Worm (Caenorhabditis elegans) whole organism, L1 larva: Measurements from ENCODE around the gene C25F6.1.
A peak's percentile ranks its signal among the peaks of the same experiment; 100 is the strongest.

Experiments used
- C04F5.9 ChIP-seq: sonication (generic microtip); optimal IDR thresholded peaks from 2 replicates; lab custom pipeline; 2016; ENCODE audit warnings: missing genetic modification characterization, missing compliant biosample characterization
- C16A3.4 ChIP-seq: fragments of 150-350 bp; optimal IDR thresholded peaks from 2 replicates; lab custom pipeline; 2014; ENCODE audit warnings: missing biosample characterization, missing genetic modification characterization
- C34B4.2 ChIP-seq: sonication (generic microtip); optimal IDR thresholded peaks from 2 replicates; lab custom pipeline; 2017; ENCODE audit warnings: mild to moderate bottlenecking, missing genetic modification characterization, missing compliant biosample characterization
- F16B12.6 ChIP-seq: fragments of 150-350 bp; optimal IDR thresholded peaks from 2 replicates; lab custom pipeline; 2014; ENCODE audit warnings: missing biosample characterization, missing genetic modification characterization
- aha-1 ChIP-seq: fragments of 150-350 bp; optimal IDR thresholded peaks from 2 replicates; lab custom pipeline; 2014; ENCODE audit warnings: missing biosample characterization, missing genetic modification characterization
- ama-1 ChIP-seq: fragments of 150-350 bp; optimal IDR thresholded peaks from 2 replicates; lab custom pipeline; 2014
- blmp-1 ChIP-seq: fragments of 150-350 bp; optimal IDR thresholded peaks from 2 replicates; lab custom pipeline; 2014; ENCODE audit warnings: missing biosample characterization, missing genetic modification characterization
- ceh-63 ChIP-seq: fragments of 200-800 bp; sonication (Bioruptor generic); optimal IDR thresholded peaks from 2 replicates; lab custom pipeline; 2018; ENCODE audit warnings: mild to moderate bottlenecking, missing genetic modification characterization, missing compliant biosample characterization
- dsc-1 ChIP-seq: sonication (generic microtip); optimal IDR thresholded peaks from 2 replicates; lab custom pipeline; 2016; ENCODE audit warnings: mild to moderate bottlenecking, missing genetic modification characterization, missing compliant biosample characterization
- efl-1 ChIP-seq, 4 experiments: fragments of 150-350 bp; optimal IDR thresholded peaks in 3 of 4; peaks in 1 of 4; 1 replicate in 1 of 4; 2 replicates in 3 of 4; lab custom pipeline; 2014; ENCODE audit warnings: missing biosample characterization in 2 of 4, missing genetic modification characterization in 2 of 4, missing genetic modification reagents in 2 of 4
- egl-13 ChIP-seq: sonication (generic microtip); optimal IDR thresholded peaks from 2 replicates; lab custom pipeline; 2016; ENCODE audit warnings: missing genotype, missing genetic modification reagents, missing genetic modification characterization, missing compliant biosample characterization
- elt-3 ChIP-seq, 6 experiments: fragments of 150-350 bp in 1 of 6; sonication (generic microtip); optimal IDR thresholded peaks; 2 replicates each; lab custom pipeline; 2017 to 2018; ENCODE audit warnings: missing biosample characterization in 6 of 6, missing genetic modification characterization in 6 of 6, inconsistent platforms in 1 of 6
- fkh-10 ChIP-seq: sonication (generic microtip); optimal IDR thresholded peaks from 2 replicates; lab custom pipeline; 2017; ENCODE audit warnings: missing biosample characterization, missing genetic modification reagents, missing genetic modification characterization
- fkh-8 ChIP-seq: sonication (generic microtip); optimal IDR thresholded peaks from 2 replicates; lab custom pipeline; 2016; ENCODE audit warnings: mild to moderate bottlenecking, missing genetic modification characterization, missing compliant biosample characterization
- fos-1 ChIP-seq: fragments of 150-350 bp; optimal IDR thresholded peaks from 2 replicates; lab custom pipeline; 2014; ENCODE audit warnings: missing biosample characterization, missing genetic modification characterization
- hpl-2 ChIP-seq: fragments of 150-350 bp; optimal IDR thresholded peaks from 2 replicates; lab custom pipeline; 2014; ENCODE audit warnings: missing biosample characterization, missing genetic modification reagents, missing genetic modification characterization
- irx-1 ChIP-seq: sonication (generic microtip); optimal IDR thresholded peaks from 2 replicates; lab custom pipeline; 2016; ENCODE audit warnings: missing genetic modification characterization, missing compliant biosample characterization
- isw-1 ChIP-seq: fragments of 200-800 bp; sonication (Bioruptor generic); IDR thresholded peaks from 2 replicates; pipeline ENCODE4 v1.3.6; 2022; ENCODE audit warnings: missing genetic modification characterization, missing compliant biosample characterization
- lin-15B ChIP-seq: fragments of 150-350 bp; sonication (generic microtip); optimal IDR thresholded peaks from 3 replicates; lab custom pipeline; 2014; ENCODE audit warnings: missing biosample characterization, missing genetic modification characterization
- lin-35 ChIP-seq, 2 experiments: fragments of 150-350 bp; optimal IDR thresholded peaks; 2 replicates each; lab custom pipeline; 2014; ENCODE audit warnings: missing biosample characterization in 2 of 2, missing genetic modification characterization in 2 of 2, missing genetic modification reagents in 2 of 2
- lir-3 ChIP-seq: sonication (generic microtip); optimal IDR thresholded peaks from 2 replicates; lab custom pipeline; 2016; ENCODE audit warnings: mild to moderate bottlenecking, missing genetic modification characterization, moderate library complexity, missing compliant biosample characterization; ENCODE audit not compliant: poor library complexity
- lsy-2 ChIP-seq, 2 experiments: fragments of 150-350 bp; optimal IDR thresholded peaks; 2 replicates each; lab custom pipeline; 2014; ENCODE audit warnings: missing biosample characterization in 2 of 2, missing genetic modification characterization in 2 of 2
- mdl-1 ChIP-seq, 2 experiments: fragments of 150-350 bp; optimal IDR thresholded peaks; 2 replicates each; lab custom pipeline; 2014 to 2017; ENCODE audit warnings: missing biosample characterization in 2 of 2, missing genetic modification characterization in 2 of 2, inconsistent platforms in 1 of 2
- mef-2 ChIP-seq: fragments of 150-350 bp; optimal IDR thresholded peaks from 2 replicates; lab custom pipeline; 2014; ENCODE audit warnings: missing biosample characterization, missing genetic modification characterization
- mep-1 ChIP-seq: fragments of 150-350 bp; optimal IDR thresholded peaks from 2 replicates; lab custom pipeline; 2014; ENCODE audit warnings: missing biosample characterization, missing genetic modification characterization
- nhr-12 ChIP-seq: sonication (generic microtip); optimal IDR thresholded peaks from 2 replicates; lab custom pipeline; 2017; ENCODE audit warnings: missing biosample characterization, missing genetic modification characterization
- nhr-19 ChIP-seq: fragments of 200-800 bp; sonication (Bioruptor generic); conservative IDR thresholded peaks from 2 replicates; pipeline ENCODE4 v1.3.6; 2022; ENCODE audit warnings: missing genetic modification characterization, missing compliant biosample characterization
- nhr-20 ChIP-seq: sonication (generic microtip); optimal IDR thresholded peaks from 2 replicates; lab custom pipeline; 2016; ENCODE audit warnings: mild to moderate bottlenecking, missing genetic modification characterization, missing compliant biosample characterization
- nhr-237 ChIP-seq: fragments of 150-350 bp; optimal IDR thresholded peaks from 2 replicates; lab custom pipeline; 2014; ENCODE audit warnings: missing biosample characterization, missing genetic modification characterization
- nhr-28 ChIP-seq: fragments of 150-350 bp; optimal IDR thresholded peaks from 2 replicates; lab custom pipeline; 2014; ENCODE audit warnings: missing biosample characterization, missing genetic modification characterization
- nhr-71 ChIP-seq: sonication (generic microtip); optimal IDR thresholded peaks from 2 replicates; lab custom pipeline; 2016; ENCODE audit warnings: mild to moderate bottlenecking, missing genetic modification characterization, moderate library complexity, missing compliant biosample characterization
- nhr-77 ChIP-seq: fragments of 150-350 bp; optimal IDR thresholded peaks from 2 replicates; lab custom pipeline; 2014; ENCODE audit warnings: missing biosample characterization, missing genetic modification characterization
- nhr-84 ChIP-seq: sonication (generic microtip); optimal IDR thresholded peaks from 2 replicates; lab custom pipeline; 2017; ENCODE audit warnings: missing biosample characterization, missing genetic modification characterization
- nhr-90 ChIP-seq: sonication (generic microtip); optimal IDR thresholded peaks from 2 replicates; lab custom pipeline; 2016; ENCODE audit warnings: mild to moderate bottlenecking, missing genetic modification characterization, missing compliant biosample characterization; ENCODE audit not compliant: poor library complexity
- pax-3 ChIP-seq: fragments of 200-800 bp; sonication (Bioruptor generic); optimal IDR thresholded peaks from 2 replicates; lab custom pipeline; 2018; ENCODE audit warnings: mild to moderate bottlenecking, missing genetic modification characterization, moderate library complexity, missing compliant biosample characterization
- pqm-1 ChIP-seq: sonication (generic microtip); optimal IDR thresholded peaks from 3 replicates; lab custom pipeline; 2017; ENCODE audit warnings: missing biosample characterization, missing genetic modification characterization
- snu-23 ChIP-seq: sonication (generic microtip); optimal IDR thresholded peaks from 2 replicates; lab custom pipeline; 2016; ENCODE audit warnings: missing genetic modification characterization, missing compliant biosample characterization
- swsn-7 ChIP-seq: sonication (generic microtip); optimal IDR thresholded peaks from 2 replicates; lab custom pipeline; 2016; ENCODE audit warnings: missing genetic modification characterization, missing compliant biosample characterization
- unc-130 ChIP-seq: fragments of 150-350 bp; optimal IDR thresholded peaks from 2 replicates; lab custom pipeline; 2017; ENCODE audit warnings: missing biosample characterization, missing genetic modification characterization, inconsistent platforms
- unc-30 ChIP-seq: sonication (generic microtip); optimal IDR thresholded peaks from 2 replicates; lab custom pipeline; 2017; ENCODE audit warnings: missing biosample characterization, missing genetic modification characterization
- xbp-1 ChIP-seq: sonication (generic microtip); optimal IDR thresholded peaks from 2 replicates; lab custom pipeline; 2016; ENCODE audit warnings: missing genetic modification characterization, missing compliant biosample characterization

C25F6.1 gene

ce11 chrX:5485284-5485927 is 881 bp upstream of the C25F6.1 start (continued):
- TF ChIP-seq irx-1 (tag; lab: Kevin White, UChicago) (peak; percentile 15), lsy-2 (tag; optimal IDR thresholded peaks at IDR 0.05; lab: Kevin White, UChicago) (peak in 1 of 2 experiments; percentile 19), dsc-1 (peak; percentile 24), pqm-1 (no peak), mdl-1 (tag; optimal IDR thresholded peaks at IDR 0.05; lab: Kevin White, UChicago) (peak in 1 of 2 experiments; percentile 36), fos-1 (tag; lab: Kevin White, UChicago) (no peak), xbp-1 (tag; lab: Kevin White, UChicago) (peak; percentile 1), egl-13 (tag; lab: Kevin White, UChicago) (no peak), isw-1 (no peak), nhr-20 (tag; lab: Kevin White, UChicago) (peak; percentile 44), fkh-8 (no peak), pax-3 (no peak), lin-35 (GFP tag; optimal IDR thresholded peaks at IDR 0.05; lab: Kevin White, UChicago) (peak in 1 of 2 experiments; percentile 24), nhr-12 (no peak), mep-1 (tag; lab: Kevin White, UChicago) (peak; percentile 56), ceh-63 (GFP tag; lab: Kevin White, UChicago) (no peak), elt-3 (tag; optimal IDR thresholded peaks at IDR 0.05; lab: Kevin White, UChicago) (no peak), nhr-90 (no peak), nhr-84 (no peak), nhr-77 (tag; lab: Kevin White, UChicago) (peak; percentile 4), snu-23 (GFP tag; lab: Kevin White, UChicago) (peak; percentile 45), C16A3.4 (tag; lab: Kevin White, UChicago) (peak; percentile 10), C34B4.2 (tag; lab: Kevin White, UChicago) (no peak), ama-1 (no peak), swsn-7 (tag; lab: Kevin White, UChicago) (peak; percentile 39)

ce11 chrX:5488867-5489266 is 2.6 kb downstream of the C25F6.1 start:
- TF ChIP-seq blmp-1 (peak; percentile 88), hpl-2 (no peak)

ce11 chrX:5489538-5489937 is 3.3 kb downstream of the C25F6.1 start, which contains the start of gene F55D1.1:
TSS of gene F55D1.1 (plus strand) at chrX:5489838.
- no peak for TF ChIP-seq nhr-19
- no peak for TF ChIP-seq mdl-1 (tag; optimal IDR thresholded peaks at IDR 0.05; lab: Kevin White, UChicago)
- TF ChIP-seq lin-15B (tag; lab: Kevin White, UChicago) = no peak
- no peak for TF ChIP-seq nhr-237 (tag; lab: Kevin White, UChicago)
- TF ChIP-seq F16B12.6 (tag; lab: Kevin White, UChicago) = no peak
- no peak for TF ChIP-seq mef-2 (tag; lab: Kevin White, UChicago)
- TF ChIP-seq mep-1 (tag; lab: Kevin White, UChicago) = no peak
- TF ChIP-seq C04F5.9 (tag; lab: Kevin White, UChicago) = no peak
- TF ChIP-seq nhr-28 (tag; lab: Kevin White, UChicago) = no peak
- no peak for TF ChIP-seq fkh-10 (GFP tag; lab: Kevin White, UChicago)
- no peak for TF ChIP-seq nhr-71 (tag; lab: Kevin White, UChicago)
- no peak for TF ChIP-seq efl-1 (optimal IDR thresholded peaks at IDR 0.05; lab: Kevin White, UChicago)
- no peak for TF ChIP-seq efl-1 (GFP tag; optimal IDR thresholded peaks at IDR 0.05 in 1 of 2; lab: Kevin White, UChicago)
- no peak for TF ChIP-seq unc-30
- no peak for TF ChIP-seq swsn-7 (tag; lab: Kevin White, UChicago)
- no peak for TF ChIP-seq aha-1 (tag; lab: Kevin White, UChicago)
- no peak for TF ChIP-seq lir-3 (tag; lab: Kevin White, UChicago)
- TF ChIP-seq unc-130 (tag; lab: Kevin White, UChicago) = no peak
- TF ChIP-seq ceh-63 (GFP tag; lab: Kevin White, UChicago) = no peak
- TF ChIP-seq C34B4.2 (tag; lab: Kevin White, UChicago) = no peak
